Worm (Caenorhabditis elegans) whole organism, young adult: ENCODE data around the gene pap-1.

ENCODE experiments used
- F33H1.4 ChIP-seq: fragments of 200-800 bp; sonication (Bioruptor generic); IDR thresholded peaks from 2 replicates; pipeline ENCODE4 v1.3.6; 2022; ENCODE audit warnings: missing genetic modification reagents, missing genetic modification characterization, missing compliant biosample characterization
- ccch-3 ChIP-seq: fragments of 200-800 bp; sonication (Bioruptor generic); optimal IDR thresholded peaks from 2 replicates; lab custom pipeline; 2018; ENCODE audit warnings: mild to moderate bottlenecking, missing genetic modification characterization, missing compliant biosample characterization
- snpc-1.3 ChIP-seq: sonication (generic microtip); optimal IDR thresholded peaks from 2 replicates; lab custom pipeline; 2017; ENCODE audit warnings: missing genetic modification characterization, mild to moderate bottlenecking, missing compliant biosample characterization, antibody characterized with exemption, moderate library complexity, missing genotype, missing genetic modification reagents; ENCODE audit not compliant: insufficient read depth
- zfh-2 ChIP-seq: fragments of 200-800 bp; sonication (Bioruptor generic); conservative IDR thresholded peaks from 2 replicates; pipeline ENCODE4 v1.3.6; 2022; ENCODE audit warnings: missing genetic modification reagents, missing genetic modification characterization, missing compliant biosample characterization
- zim-3 ChIP-seq: sonication (generic microtip); optimal IDR thresholded peaks from 2 replicates; lab custom pipeline; 2017; ENCODE audit warnings: mild to moderate bottlenecking, missing genetic modification characterization, moderate library complexity, missing compliant biosample characterization

DNA sequence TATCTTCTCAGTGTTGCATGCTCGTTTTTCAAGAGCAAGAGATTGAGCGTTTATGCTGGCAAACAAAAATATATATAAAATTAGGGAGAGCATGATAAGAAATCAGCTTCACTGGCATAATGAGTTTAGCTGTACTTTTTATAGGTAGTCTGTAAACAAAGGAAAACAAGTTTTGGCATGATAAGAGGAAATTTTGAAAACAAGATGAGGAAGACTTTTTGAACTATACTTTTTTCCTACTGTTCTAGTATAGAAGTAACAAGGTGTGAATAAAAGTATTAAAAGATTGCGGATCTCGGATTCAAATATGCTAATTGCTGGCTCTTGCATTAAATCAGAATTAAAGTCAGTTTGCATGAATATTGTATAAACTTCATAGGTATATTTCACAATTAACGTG lies 22.8 kb upstream of the pap-1 start, which contains the start of gene F15H10.5:
- TF ChIP-seq F33H1.4 (GFP tag; lab: Robert Waterston, UW) (no peak), ccch-3 (GFP tag; lab: Kevin White, UChicago) (no peak), zfh-2 (GFP tag; lab: Robert Waterston, UW) (no peak), zim-3 (tag; lab: Kevin White, UChicago) (no peak), snpc-1.3 (tag; lab: Kevin White, UChicago) (no peak)
